Fruit fly (Drosophila melanogaster): ENCODE data around the gene CG13895.

Gene CG13895

dm6 chr3L:692699-693098, 15.3 kb downstream of the CG13895 start, which contains the start of gene Vti1a (continued):
- TF ChIP-seq CG16815 (GFP tag; optimal IDR thresholded peaks at IDR 0.05) (no peak), hbn (GFP tag; IDR thresholded peaks at IDR 0.05; ENCODE audit: partially characterized antibody) (no peak), CG7928 (GFP tag; optimal IDR thresholded peaks at IDR 0.05) (no peak), Drgx (GFP tag; IDR thresholded peaks at IDR 0.05) (no peak), pzg (GFP tag; optimal IDR thresholded peaks at IDR 0.05) (peak; percentile 86), psq (GFP tag; optimal IDR thresholded peaks at IDR 0.05) (no peak), phol (tag; optimal IDR thresholded peaks at IDR 0.05) (peak; percentile 38), Spps (tag; optimal IDR thresholded peaks at IDR 0.05) (no peak), p53 (GFP tag; optimal IDR thresholded peaks at IDR 0.05) (no peak), CG8089 (GFP tag; optimal IDR thresholded peaks at IDR 0.05) (no peak), Bdp1 (GFP tag; optimal IDR thresholded peaks at IDR 0.05) (no peak), gcm2 (GFP tag; optimal IDR thresholded peaks at IDR 0.05) (no peak), CG7839 (tag; optimal IDR thresholded peaks at IDR 0.05) (no peak), Neu2 (GFP tag; optimal IDR thresholded peaks at IDR 0.05; ENCODE audit: borderline replicate concordance) (no peak), CG1603 (tag; optimal IDR thresholded peaks at IDR 0.05) (peak; percentile 64), Xrp1 (GFP tag; IDR thresholded peaks at IDR 0.05) (no peak), bab2 (GFP tag; optimal IDR thresholded peaks at IDR 0.05) (no peak), crp (GFP tag; optimal IDR thresholded peaks at IDR 0.05) (peak in 1 of 2 experiments; percentile 62), Eip74EF (GFP tag; optimal IDR thresholded peaks at IDR 0.05) (no peak), tio (GFP tag; optimal IDR thresholded peaks at IDR 0.05) (no peak), CG6683 (GFP tag; optimal IDR thresholded peaks at IDR 0.05) (no peak), tin (GFP tag; optimal IDR thresholded peaks at IDR 0.05) (no peak), ftz-f1 (GFP tag; optimal IDR thresholded peaks at IDR 0.05) (peak; percentile 82), CG43689 (GFP tag; IDR thresholded peaks at IDR 0.05) (no peak), CG15514 (GFP tag; optimal IDR thresholded peaks at IDR 0.05) (peak; percentile 78), CG1832 (GFP tag; optimal IDR thresholded peaks at IDR 0.05) (no peak), org-1 (GFP tag; optimal IDR thresholded peaks at IDR 0.05) (no peak), pho (GFP tag; optimal IDR thresholded peaks at IDR 0.05) (no peak), CG13424 (tag; optimal IDR thresholded peaks at IDR 0.05) (no peak), CG16863 (GFP tag; optimal IDR thresholded peaks at IDR 0.05) (no peak), CG30020 (tag; optimal IDR thresholded peaks at IDR 0.05) (no peak), lola (GFP tag; optimal IDR thresholded peaks at IDR 0.05) (peak in 1 of 3 experiments; percentile 0), ham (GFP tag; IDR thresholded peaks at IDR 0.05) (no peak), CG18262 (tag; optimal IDR thresholded peaks at IDR 0.05) (peak; percentile 2), CG10431 (GFP tag; optimal IDR thresholded peaks at IDR 0.05) (peak; percentile 37), CG32532 (GFP tag; IDR thresholded peaks at IDR 0.05) (no peak), Dll (GFP tag; IDR thresholded peaks at IDR 0.05; ENCODE audit: partially characterized antibody) (no peak), CG9437 (GFP tag; optimal IDR thresholded peaks at IDR 0.05) (no peak), corto (GFP tag; optimal IDR thresholded peaks at IDR 0.05) (no peak), ci (GFP tag; IDR thresholded peaks at IDR 0.05) (no peak), CG4617 (GFP tag; optimal IDR thresholded peaks at IDR 0.05; ENCODE audit: borderline replicate concordance) (peak; percentile 62), CG4424 (GFP tag; optimal IDR thresholded peaks at IDR 0.05) (no peak), Nf-YB (GFP tag; optimal IDR thresholded peaks at IDR 0.05) (no peak), CG6272 (GFP tag; IDR thresholded peaks at IDR 0.05) (no peak), CG12104 (GFP tag; optimal IDR thresholded peaks at IDR 0.05) (no peak), slp2 (GFP tag; optimal IDR thresholded peaks at IDR 0.05) (no peak), CG6854 (GFP tag; optimal IDR thresholded peaks at IDR 0.05) (no peak), Mad (GFP tag; optimal IDR thresholded peaks at IDR 0.05) (no peak), toy (GFP tag; IDR thresholded peaks at IDR 0.05) (no peak), row (GFP tag; IDR thresholded peaks at IDR 0.05) (peak; percentile 36; the same call in 1 of the 3 replicates), Opbp (GFP tag; IDR thresholded peaks at IDR 0.05; ENCODE audit: partially characterized antibody) (peak; percentile 38; the same call in 1 of the 3 replicates)

Measured in whole organism, embryonic.